Worm (Caenorhabditis elegans) whole organism, late embryonic: ENCODE results near the gene crn-6.
A peak's percentile ranks its signal among the peaks of the same experiment; 100 is the strongest.

Source experiments
- C08G9.2 ChIP-seq: sonication (generic microtip); optimal IDR thresholded peaks from 2 replicates; lab custom pipeline; 2016; ENCODE audit warnings: mild to moderate bottlenecking, missing genetic modification characterization, moderate library complexity, missing compliant biosample characterization
- C38D4.7 ChIP-seq: fragments of 200-800 bp; sonication (Bioruptor generic); optimal IDR thresholded peaks from 2 replicates; lab custom pipeline; 2018; ENCODE audit warnings: mild to moderate bottlenecking, missing genetic modification characterization, moderate library complexity, missing compliant biosample characterization
- F13H6.1 ChIP-seq: sonication (generic microtip); optimal IDR thresholded peaks from 2 replicates; lab custom pipeline; 2016; ENCODE audit warnings: missing genetic modification characterization, missing compliant biosample characterization
- K02D7.2 ChIP-seq: sonication (generic microtip); optimal IDR thresholded peaks from 2 replicates; lab custom pipeline; 2017; ENCODE audit warnings: mild to moderate bottlenecking, missing genetic modification characterization, missing compliant biosample characterization
- T23F11.4 ChIP-seq: fragments of 200-800 bp; sonication (Bioruptor generic); optimal IDR thresholded peaks from 2 replicates; lab custom pipeline; 2018; ENCODE audit warnings: mild to moderate bottlenecking, missing genetic modification characterization, missing compliant biosample characterization
- Y22D7AL.16 ChIP-seq: sonication (generic microtip); optimal IDR thresholded peaks from 2 replicates; lab custom pipeline; 2016; ENCODE audit warnings: missing genetic modification characterization, missing compliant biosample characterization
- ama-1 ChIP-seq: fragments of 150-350 bp; optimal IDR thresholded peaks from 2 replicates; lab custom pipeline; 2014
- ceh-14 ChIP-seq: sonication (generic microtip); optimal IDR thresholded peaks from 2 replicates; lab custom pipeline; 2016; ENCODE audit warnings: missing genotype, missing genetic modification characterization, missing compliant biosample characterization
- ceh-18 ChIP-seq: sonication (generic microtip); optimal IDR thresholded peaks from 2 replicates; lab custom pipeline; 2016; ENCODE audit warnings: missing genetic modification characterization, missing compliant biosample characterization
- ceh-22 ChIP-seq: sonication (generic microtip); optimal IDR thresholded peaks from 2 replicates; lab custom pipeline; 2017; ENCODE audit warnings: missing biosample characterization, missing genetic modification characterization
- ceh-24 ChIP-seq: sonication (generic microtip); optimal IDR thresholded peaks from 2 replicates; lab custom pipeline; 2016; ENCODE audit warnings: mild to moderate bottlenecking, missing genetic modification characterization, missing compliant biosample characterization
- ceh-34 ChIP-seq: sonication (generic microtip); optimal IDR thresholded peaks from 2 replicates; lab custom pipeline; 2016; ENCODE audit warnings: mild to moderate bottlenecking, missing genetic modification characterization, missing compliant biosample characterization
- ceh-48 ChIP-seq: sonication (generic microtip); optimal IDR thresholded peaks from 2 replicates; lab custom pipeline; 2016; ENCODE audit warnings: missing genetic modification characterization, inconsistent platforms, missing compliant biosample characterization
- ceh-6 ChIP-seq: fragments of 200-800 bp; sonication (Bioruptor generic); optimal IDR thresholded peaks from 2 replicates; lab custom pipeline; 2018; ENCODE audit warnings: mild to moderate bottlenecking, missing genetic modification characterization, missing compliant biosample characterization
- ceh-9 ChIP-seq: sonication (generic microtip); optimal IDR thresholded peaks from 2 replicates; lab custom pipeline; 2016; ENCODE audit warnings: mild to moderate bottlenecking, missing genetic modification characterization, inconsistent platforms, missing compliant biosample characterization
- dve-1 ChIP-seq: sonication (generic microtip); optimal IDR thresholded peaks from 2 replicates; lab custom pipeline; 2017; ENCODE audit warnings: antibody characterized with exemption, mild to moderate bottlenecking, missing genetic modification characterization, missing compliant biosample characterization
- elt-2 ChIP-seq: sonication (generic microtip); optimal IDR thresholded peaks from 2 replicates; lab custom pipeline; 2016; ENCODE audit warnings: missing genetic modification reagents, missing genetic modification characterization, missing compliant biosample characterization
- elt-4 ChIP-seq: sonication (generic microtip); optimal IDR thresholded peaks from 2 replicates; lab custom pipeline; 2016; ENCODE audit warnings: missing genetic modification characterization, missing compliant biosample characterization
- ets-4 ChIP-seq: sonication (generic microtip); optimal IDR thresholded peaks from 2 replicates; lab custom pipeline; 2016; ENCODE audit warnings: missing genetic modification characterization, missing compliant biosample characterization
- fax-1 ChIP-seq: sonication (generic microtip); optimal IDR thresholded peaks from 2 replicates; lab custom pipeline; 2016; ENCODE audit warnings: missing genotype, missing genetic modification characterization, missing compliant biosample characterization
- fkh-6 ChIP-seq: sonication (generic microtip); optimal IDR thresholded peaks from 2 replicates; lab custom pipeline; 2016; ENCODE audit warnings: missing genetic modification characterization, missing compliant biosample characterization
- hlh-30 ChIP-seq: sonication (generic microtip); optimal IDR thresholded peaks from 2 replicates; lab custom pipeline; 2017; ENCODE audit warnings: antibody characterized with exemption, missing genetic modification characterization, missing compliant biosample characterization; ENCODE audit not compliant: insufficient read depth
- hlh-8 ChIP-seq: sonication (generic microtip); optimal IDR thresholded peaks from 2 replicates; lab custom pipeline; 2016; ENCODE audit warnings: missing genotype, missing genetic modification characterization, missing compliant biosample characterization
- lim-6 ChIP-seq: sonication (generic microtip); optimal IDR thresholded peaks from 2 replicates; lab custom pipeline; 2016; ENCODE audit warnings: missing genetic modification characterization, missing compliant biosample characterization
- mec-3 ChIP-seq: sonication (generic microtip); optimal IDR thresholded peaks from 2 replicates; lab custom pipeline; 2016; ENCODE audit warnings: borderline replicate concordance, missing genetic modification characterization, missing compliant biosample characterization
- nfya-1 ChIP-seq: sonication (generic microtip); optimal IDR thresholded peaks from 2 replicates; lab custom pipeline; 2017; ENCODE audit warnings: missing genetic modification characterization, mild to moderate bottlenecking, missing compliant biosample characterization, antibody characterized with exemption, moderate library complexity
- nhr-11 ChIP-seq: fragments of 150-350 bp; optimal IDR thresholded peaks from 2 replicates; lab custom pipeline; 2014; ENCODE audit warnings: missing biosample characterization, missing genetic modification characterization
- odd-2 ChIP-seq: sonication (generic microtip); optimal IDR thresholded peaks from 2 replicates; lab custom pipeline; 2017; ENCODE audit warnings: antibody characterized with exemption, mild to moderate bottlenecking, missing genetic modification characterization, missing compliant biosample characterization
- pha-2 ChIP-seq: sonication (generic microtip); optimal IDR thresholded peaks from 2 replicates; lab custom pipeline; 2017; ENCODE audit warnings: mild to moderate bottlenecking, missing genetic modification characterization, missing compliant biosample characterization
- pqm-1 ChIP-seq: sonication (generic microtip); optimal IDR thresholded peaks from 2 replicates; lab custom pipeline; 2016; ENCODE audit warnings: missing genetic modification characterization, missing compliant biosample characterization
- ref-2 ChIP-seq: sonication (generic microtip); optimal IDR thresholded peaks from 2 replicates; lab custom pipeline; 2016; ENCODE audit warnings: missing genetic modification characterization, missing compliant biosample characterization
- sox-2 ChIP-seq: fragments of 200-800 bp; sonication (Bioruptor generic); IDR thresholded peaks from 2 replicates; pipeline ENCODE4 v1.3.6; 2022; ENCODE audit warnings: missing genetic modification reagents, missing genetic modification characterization, missing compliant biosample characterization
- sox-4 ChIP-seq: sonication (generic microtip); optimal IDR thresholded peaks from 2 replicates; lab custom pipeline; 2017; ENCODE audit warnings: mild to moderate bottlenecking, missing genetic modification characterization, inconsistent platforms, missing compliant biosample characterization
- syd-9 ChIP-seq: sonication (generic microtip); optimal IDR thresholded peaks from 2 replicates; lab custom pipeline; 2016; ENCODE audit warnings: mild to moderate bottlenecking, missing genetic modification characterization, moderate library complexity, missing compliant biosample characterization
- tbx-2 ChIP-seq: sonication (generic microtip); optimal IDR thresholded peaks from 2 replicates; lab custom pipeline; 2016; ENCODE audit warnings: missing genetic modification characterization, missing compliant biosample characterization
- unc-55 ChIP-seq: sonication (generic microtip); optimal IDR thresholded peaks from 2 replicates; lab custom pipeline; 2017; ENCODE audit warnings: missing biosample characterization, missing genetic modification reagents, missing genetic modification characterization
- unc-86 ChIP-seq: sonication (generic microtip); optimal IDR thresholded peaks from 2 replicates; lab custom pipeline; 2016; ENCODE audit warnings: missing genetic modification characterization, missing compliant biosample characterization
- zip-5 ChIP-seq: sonication (generic microtip); optimal IDR thresholded peaks from 2 replicates; lab custom pipeline; 2016; ENCODE audit warnings: missing genetic modification characterization, missing compliant biosample characterization
- ztf-16 ChIP-seq: sonication (generic microtip); optimal IDR thresholded peaks from 2 replicates; lab custom pipeline; 2017; ENCODE audit warnings: missing genetic modification characterization, missing compliant biosample characterization

Gene crn-6

DNA sequence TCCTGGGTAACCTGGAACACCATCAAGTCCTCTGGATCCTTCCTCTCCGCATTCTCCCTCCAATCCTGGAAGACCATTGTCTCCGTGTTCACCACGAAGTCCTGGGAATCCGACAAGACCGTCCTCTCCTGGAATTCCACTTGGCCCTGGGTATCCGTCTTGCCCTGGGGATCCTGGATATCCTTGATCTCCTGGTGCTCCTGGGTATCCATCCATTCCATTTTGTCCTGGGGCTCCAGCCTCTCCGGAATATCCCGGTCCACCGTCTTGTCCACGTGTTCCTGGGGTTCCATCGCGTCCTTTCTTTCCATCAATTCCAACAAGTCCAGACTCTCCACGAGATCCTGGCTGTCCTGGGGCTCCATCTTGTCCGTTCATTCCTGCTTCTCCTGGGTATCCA lies 27.0 kb upstream of the crn-6 start:
- no peak for TF ChIP-seq lim-6 (tag; lab: Kevin White, UChicago)
- TF ChIP-seq odd-2 (tag; lab: Kevin White, UChicago), result no peak
- no peak for TF ChIP-seq zip-5 (tag; lab: Kevin White, UChicago)
- TF ChIP-seq T23F11.4 (GFP tag; lab: Kevin White, UChicago), result no peak
- no peak for TF ChIP-seq sox-4 (tag; lab: Kevin White, UChicago)
- no peak for TF ChIP-seq ceh-14 (tag; lab: Kevin White, UChicago)
- no peak for TF ChIP-seq K02D7.2 (tag; lab: Kevin White, UChicago)
- TF ChIP-seq fax-1, result no peak
- TF ChIP-seq ref-2 (tag; lab: Kevin White, UChicago), result no peak
- TF ChIP-seq sox-2 (GFP tag; lab: Robert Waterston, UW), result no peak
- TF ChIP-seq ets-4 (tag; lab: Kevin White, UChicago), result no peak
- TF ChIP-seq unc-86 (tag; lab: Kevin White, UChicago), result no peak
- TF ChIP-seq, all 69 proteins: peak for 0

DNA sequence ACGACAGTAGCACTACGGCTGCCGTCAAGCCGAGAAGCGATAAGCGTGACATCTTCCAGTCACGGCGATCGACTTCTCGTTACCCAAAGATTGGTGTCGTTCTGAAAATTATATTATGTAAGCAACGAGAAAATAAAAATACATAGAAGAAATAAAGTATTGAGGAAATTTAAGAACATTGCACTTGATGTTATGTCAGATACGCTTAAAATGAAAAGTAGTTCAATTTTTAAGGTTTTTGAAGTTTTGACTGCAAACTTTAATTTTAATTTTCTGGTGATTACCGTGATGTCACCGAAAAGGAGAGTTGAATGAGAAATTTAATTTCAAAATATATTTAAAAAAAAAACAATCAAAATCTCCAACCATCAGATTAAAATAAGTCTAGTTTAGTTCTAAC lies 22.7 kb upstream of the crn-6 start, which contains the start of gene emb-9:
emb-9 (minus strand) TSS at position 101 of the 400 bp plus-strand sequence.
- TF ChIP-seq mec-3 (tag; lab: Kevin White, UChicago) (no peak), sox-4 (tag; lab: Kevin White, UChicago) (no peak), nfya-1 (no peak), ceh-34 (tag; lab: Kevin White, UChicago) (no peak), ceh-24 (tag; lab: Kevin White, UChicago) (no peak), hlh-8 (tag; lab: Kevin White, UChicago) (no peak), fkh-6 (no peak), dve-1 (no peak), tbx-2 (no peak), unc-55 (GFP tag; lab: Kevin White, UChicago) (no peak), pha-2 (tag; lab: Kevin White, UChicago) (no peak), ceh-22 (no peak), elt-4 (tag; lab: Kevin White, UChicago) (no peak), syd-9 (tag; lab: Kevin White, UChicago) (no peak), C08G9.2 (tag; lab: Kevin White, UChicago) (no peak), elt-2 (no peak), ceh-14 (tag; lab: Kevin White, UChicago) (no peak), ceh-9 (tag; lab: Kevin White, UChicago) (no peak), nhr-11 (tag; lab: Kevin White, UChicago) (no peak), C38D4.7 (no peak)
- TF ChIP-seq, all 69 proteins: peak for 0

DNA sequence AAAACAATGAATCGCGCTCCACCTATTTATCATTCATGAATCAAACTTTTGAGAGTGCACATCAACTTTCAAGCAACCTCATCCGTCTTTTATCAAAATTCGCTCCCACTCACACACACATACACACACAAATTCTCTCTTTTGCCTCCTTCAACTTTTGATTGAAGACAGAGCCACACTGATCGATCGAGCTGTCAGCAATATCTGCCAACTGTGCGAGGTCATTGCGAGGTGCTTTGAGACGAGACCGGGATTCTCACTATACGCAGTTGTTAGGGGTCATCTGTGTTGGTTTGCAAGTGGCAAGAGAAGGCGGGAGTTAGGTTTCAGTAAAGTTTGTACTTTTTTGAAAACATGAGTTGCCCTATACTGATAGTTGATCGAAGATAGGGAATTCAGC lies 21.0 kb upstream of the crn-6 start:
- TF ChIP-seq Y22D7AL.16, result no peak
- no peak for TF ChIP-seq hlh-30 (tag; lab: Kevin White, UChicago)
- TF ChIP-seq ceh-18 (tag; lab: Kevin White, UChicago), result peak; percentile 1
- no peak for TF ChIP-seq ceh-48 (tag; lab: Kevin White, UChicago)
- TF ChIP-seq ceh-6 (GFP tag; lab: Kevin White, UChicago), result no peak
- TF ChIP-seq ztf-16, result no peak
- TF ChIP-seq sox-2 (GFP tag; lab: Robert Waterston, UW), result no peak
- TF ChIP-seq pqm-1 (tag; lab: Kevin White, UChicago), result no peak
- no peak for TF ChIP-seq F13H6.1 (tag; lab: Kevin White, UChicago)
- TF ChIP-seq ama-1 (lab: Kevin White, UChicago), result no peak
- TF ChIP-seq syd-9 (tag; lab: Kevin White, UChicago), result no peak
- TF ChIP-seq tbx-2, result no peak
- TF ChIP-seq odd-2 (tag; lab: Kevin White, UChicago), result no peak
- TF ChIP-seq unc-55 (GFP tag; lab: Kevin White, UChicago), result peak; percentile 97
- TF ChIP-seq sox-4 (tag; lab: Kevin White, UChicago), result no peak
- TF ChIP-seq, all 69 proteins: peak for 2
